Worm (Caenorhabditis elegans): ENCODE results near the gene gpd-4.

DNA sequence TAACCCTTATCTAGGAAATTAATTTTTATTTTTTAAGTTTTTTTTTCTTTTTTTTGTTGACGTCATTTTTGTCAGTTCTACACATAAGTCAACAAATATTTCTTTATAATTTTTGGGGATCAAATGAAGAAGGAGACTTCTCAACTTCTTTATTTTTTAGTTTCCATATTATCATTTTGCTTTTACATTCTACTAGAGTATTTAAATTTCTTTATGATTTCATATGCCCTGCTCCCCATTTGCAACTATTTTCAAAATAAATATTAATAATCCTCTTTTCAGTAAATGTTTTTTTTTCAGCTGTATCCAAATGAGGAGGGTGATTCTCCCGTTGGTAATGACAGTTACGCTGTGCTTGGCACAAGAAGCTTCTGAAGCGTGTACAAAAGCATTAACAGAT is 33.7 kb upstream of the gpd-4 start, which contains the start of gene phg-1:
- TF ChIP-seq ztf-23 (GFP tag; IDR thresholded peaks at IDR 0.05) (no peak), cog-1 (tag; optimal IDR thresholded peaks at IDR 0.05) (no peak)

All from whole organism, midembryonic.